Worm (Caenorhabditis elegans): ENCODE results near the gene uev-2.

ce11 chrIII:5594350-5594749, 11.4 kb downstream of the uev-2 start:
- TF ChIP-seq alr-1 (tag; optimal IDR thresholded peaks at IDR 0.05; ENCODE audit: borderline replicate concordance) (no peak), vab-15 (tag; optimal IDR thresholded peaks at IDR 0.05) (no peak), nhr-237 (tag; optimal IDR thresholded peaks at IDR 0.05) (no peak), lsy-2 (tag; optimal IDR thresholded peaks at IDR 0.05) (no peak), egl-13 (tag; optimal IDR thresholded peaks at IDR 0.05) (no peak), unc-86 (tag; optimal IDR thresholded peaks at IDR 0.05) (no peak), hpl-2 (GFP tag; optimal IDR thresholded peaks at IDR 0.05) (no peak), dpl-1 (GFP tag; optimal IDR thresholded peaks at IDR 0.05) (no peak), ama-1 (optimal IDR thresholded peaks at IDR 0.05) (no peak), unc-62 (GFP tag; optimal IDR thresholded peaks at IDR 0.05) (no peak), nhr-28 (tag; optimal IDR thresholded peaks at IDR 0.05) (no peak), ceh-82 (tag; optimal IDR thresholded peaks at IDR 0.05) (no peak), hlh-4 (tag; optimal IDR thresholded peaks at IDR 0.05) (no peak), aly-2 (tag; optimal IDR thresholded peaks at IDR 0.05) (no peak)
